Fruit fly (Drosophila melanogaster) whole organism: Measurements from ENCODE around the gene CG32106.

Experiments used
- CG8478 ChIP-seq: fragments of >200 bp; optimal IDR thresholded peaks from 2 replicates; lab custom pipeline; 2018; ENCODE audit warnings: inconsistent platforms
- Dll ChIP-seq: fragments of >200 bp; optimal IDR thresholded peaks from 2 replicates; lab custom pipeline; 2017
- EcR ChIP-seq, 2 experiments: fragments of >200 bp; optimal IDR thresholded peaks; 2 replicates each; lab custom pipeline; 2017; ENCODE audit warnings: missing biosample characterization in 2 of 2, missing genetic modification characterization in 2 of 2, missing genetic modification reagents in 2 of 2
- pan ChIP-seq: fragments of >200 bp; optimal IDR thresholded peaks from 2 replicates; lab custom pipeline; 2017
- psq ChIP-seq: fragments of >200 bp; optimal IDR thresholded peaks from 2 replicates; lab custom pipeline; 2017
- usp ChIP-seq: fragments of >200 bp; optimal IDR thresholded peaks from 2 replicates; lab custom pipeline; 2017; ENCODE audit warnings: missing biosample characterization, missing genetic modification characterization, mixed read lengths

CG32106 gene

dm6 chr3L:12754769-12755189, 23.7 kb downstream of the CG32106 start, which contains the start of the genes CG10973 and Vps13D:
Gene CG10973 (minus strand): TSS chr3L:12754774.
Gene Vps13D (plus strand): TSS chr3L:12755049.
- TF ChIP-seq usp (no peak), pan (lab: Kevin White, UChicago) (no peak), CG8478 (lab: Kevin White, UChicago) (no peak), psq (lab: Kevin White, UChicago) (no peak), Dll (lab: Kevin White, UChicago) (no peak), EcR (GFP tag; optimal IDR thresholded peaks at IDR 0.05; lab: Kevin White, UChicago) (no peak)

- TF ChIP-seq Dll (lab: Kevin White, UChicago) (no peak), pan (lab: Kevin White, UChicago) (no peak), usp (no peak), psq (lab: Kevin White, UChicago) (no peak)
These were observed 28.7 kb downstream of the CG32106 start, which contains the start of the genes Klc and CG10984 for dm6 chr3L:12749567-12750535. Gene Klc (minus strand): TSS chr3L:12750056. Gene CG10984 (plus strand): TSS chr3L:12750119.

dm6 chr3L:12748711-12749566, 29.6 kb downstream of the CG32106 start:
- no peak for TF ChIP-seq CG8478 (lab: Kevin White, UChicago)
- TF ChIP-seq psq (lab: Kevin White, UChicago), result no peak
- no peak for TF ChIP-seq Dll (lab: Kevin White, UChicago)
- no peak for TF ChIP-seq usp
- TF ChIP-seq pan (lab: Kevin White, UChicago), result no peak
- no peak for TF ChIP-seq EcR (GFP tag; optimal IDR thresholded peaks at IDR 0.05; lab: Kevin White, UChicago)

- TF ChIP-seq CG8478 (lab: Kevin White, UChicago) (no peak), EcR (GFP tag; optimal IDR thresholded peaks at IDR 0.05; lab: Kevin White, UChicago) (no peak), usp (no peak), Dll (lab: Kevin White, UChicago) (no peak), pan (lab: Kevin White, UChicago) (no peak), psq (lab: Kevin White, UChicago) (no peak)
These were observed 32.3 kb downstream of the CG32106 start for dm6 chr3L:12746241-12746640.

- TF ChIP-seq CG8478 (lab: Kevin White, UChicago) (no peak), psq (lab: Kevin White, UChicago) (no peak), EcR (GFP tag; optimal IDR thresholded peaks at IDR 0.05; lab: Kevin White, UChicago) (no peak), Dll (lab: Kevin White, UChicago) (no peak), pan (lab: Kevin White, UChicago) (no peak), usp (no peak)
These were observed 33.3 kb downstream of the CG32106 start, which contains the start of gene CG32109 for dm6 chr3L:12745121-12745770. Gene CG32109 (plus strand): TSS chr3L:12745344.

- no peak for TF ChIP-seq CG8478 (lab: Kevin White, UChicago)
- TF ChIP-seq usp, result no peak
- no peak for TF ChIP-seq pan (lab: Kevin White, UChicago)
- TF ChIP-seq EcR (GFP tag; optimal IDR thresholded peaks at IDR 0.05; lab: Kevin White, UChicago), result no peak
- no peak for TF ChIP-seq psq (lab: Kevin White, UChicago)
- TF ChIP-seq Dll (lab: Kevin White, UChicago), result no peak
These were observed 36.9 kb downstream of the CG32106 start, which contains the start of gene CG32112 for dm6 chr3L:12741608-12742007. Gene CG32112 (plus strand): TSS chr3L:12741718.

dm6 chr3L:12735707-12736106, 42.8 kb downstream of the CG32106 start:
- TF ChIP-seq psq (lab: Kevin White, UChicago) (no peak), CG8478 (lab: Kevin White, UChicago) (no peak), usp (no peak), EcR (GFP tag; optimal IDR thresholded peaks at IDR 0.05; lab: Kevin White, UChicago) (no peak)

- TF ChIP-seq psq (lab: Kevin White, UChicago), result no peak
- TF ChIP-seq CG8478 (lab: Kevin White, UChicago), result no peak
- no peak for TF ChIP-seq pan (lab: Kevin White, UChicago)
- no peak for TF ChIP-seq Dll (lab: Kevin White, UChicago)
- TF ChIP-seq usp, result no peak
- no peak for TF ChIP-seq EcR (GFP tag; optimal IDR thresholded peaks at IDR 0.05; lab: Kevin White, UChicago)
These were observed 43.9 kb downstream of the CG32106 start, which contains the start of the genes SmD1 and Ptp69D for dm6 chr3L:12734550-12735012. Gene SmD1 (minus strand): TSS chr3L:12734611. Gene Ptp69D (plus strand): TSS chr3L:12734945.

dm6 chr3L:12732742-12733141, 45.8 kb downstream of the CG32106 start:
- no peak for TF ChIP-seq psq (lab: Kevin White, UChicago)
- no peak for TF ChIP-seq EcR (GFP tag; optimal IDR thresholded peaks at IDR 0.05; lab: Kevin White, UChicago)
- no peak for TF ChIP-seq pan (lab: Kevin White, UChicago)
- no peak for TF ChIP-seq usp
- no peak for TF ChIP-seq CG8478 (lab: Kevin White, UChicago)
- no peak for TF ChIP-seq Dll (lab: Kevin White, UChicago)

dm6 chr3L:12729601-12730000, 48.9 kb downstream of the CG32106 start:
- TF ChIP-seq pan (lab: Kevin White, UChicago), result no peak
- no peak for TF ChIP-seq usp
- TF ChIP-seq Dll (lab: Kevin White, UChicago), result no peak
- no peak for TF ChIP-seq psq (lab: Kevin White, UChicago)
- TF ChIP-seq EcR (GFP tag; optimal IDR thresholded peaks at IDR 0.05; lab: Kevin White, UChicago), result no peak
- TF ChIP-seq CG8478 (lab: Kevin White, UChicago), result no peak
